Fruit fly (Drosophila melanogaster): ENCODE data around the gene CG31517.
A peak's percentile ranks its signal among the peaks of the same experiment; 100 is the strongest.

The CG31517 gene

DNA sequence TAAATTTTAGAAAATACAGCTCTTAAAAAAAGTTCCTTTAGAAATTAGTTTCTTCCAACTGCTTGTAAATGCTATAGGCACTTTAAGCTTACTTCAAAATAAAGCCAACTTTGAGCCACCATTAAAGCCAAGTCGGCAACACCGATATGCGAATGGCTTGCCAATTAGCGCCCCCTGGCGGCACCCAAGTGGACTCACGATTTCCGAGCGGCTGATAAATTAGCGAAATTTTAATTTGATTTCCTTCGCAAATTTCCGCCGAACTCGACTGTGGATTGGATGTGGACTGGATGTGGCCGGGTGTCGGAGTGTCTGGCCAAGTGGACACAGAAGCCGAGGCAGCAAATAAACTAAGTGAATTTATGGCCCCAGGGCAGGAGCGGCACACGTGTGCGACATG is at the start of gene CG31517:
Gene CG31517, plus strand, starts transcription at position 184 of the 400 bp plus-strand sequence.
- no peak for TF ChIP-seq psq (optimal IDR thresholded peaks at IDR 0.05)
- no peak for TF ChIP-seq pan (optimal IDR thresholded peaks at IDR 0.05)
- TF ChIP-seq usp (GFP tag; optimal IDR thresholded peaks at IDR 0.05): no peak
- no peak for TF ChIP-seq Dll (optimal IDR thresholded peaks at IDR 0.05)
- no peak for TF ChIP-seq CG8478 (optimal IDR thresholded peaks at IDR 0.05)
- TF ChIP-seq EcR (GFP tag; optimal IDR thresholded peaks at IDR 0.05): no peak

dm6 chr3R:13899727-13900209 is 48.5 kb upstream of the CG31517 start:
- no peak for TF ChIP-seq EcR (GFP tag; optimal IDR thresholded peaks at IDR 0.05)
- TF ChIP-seq psq (optimal IDR thresholded peaks at IDR 0.05): no peak
- TF ChIP-seq usp (GFP tag; optimal IDR thresholded peaks at IDR 0.05): no peak
- no peak for TF ChIP-seq pan (optimal IDR thresholded peaks at IDR 0.05)
- no peak for TF ChIP-seq Dll (optimal IDR thresholded peaks at IDR 0.05)
- no peak for TF ChIP-seq CG8478 (optimal IDR thresholded peaks at IDR 0.05)

DNA sequence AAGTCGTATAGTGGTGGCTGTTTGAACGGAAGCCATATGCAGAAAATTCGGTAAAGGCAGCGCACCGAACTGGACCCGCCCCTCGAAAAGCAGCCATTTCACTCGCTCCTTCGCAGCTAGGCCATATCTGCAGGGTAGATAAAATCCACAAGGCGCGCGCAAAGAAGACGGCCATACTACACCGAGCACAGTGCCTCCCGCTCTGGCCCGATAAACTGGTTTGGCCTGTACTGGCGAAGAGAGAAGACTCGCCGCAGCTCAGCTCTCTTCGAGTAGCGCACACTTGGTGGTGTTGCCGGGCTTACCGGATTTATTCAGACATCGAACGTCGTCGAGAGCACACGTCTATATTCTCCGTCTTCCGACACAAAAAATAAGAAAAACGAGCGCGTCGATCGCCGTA is 46.7 kb upstream of the CG31517 start, which contains the start of gene ems:
Gene ems, plus strand, starts transcription at position 311 of the 403 bp plus-strand sequence.
- TF ChIP-seq Dll (optimal IDR thresholded peaks at IDR 0.05): peak; percentile 15
- TF ChIP-seq usp (GFP tag; optimal IDR thresholded peaks at IDR 0.05): no peak
- TF ChIP-seq CG8478 (optimal IDR thresholded peaks at IDR 0.05): peak; percentile 90
- no peak for TF ChIP-seq psq (optimal IDR thresholded peaks at IDR 0.05)

- TF ChIP-seq psq (optimal IDR thresholded peaks at IDR 0.05): no peak
- TF ChIP-seq CG8478 (optimal IDR thresholded peaks at IDR 0.05): no peak
- no peak for TF ChIP-seq usp (GFP tag; optimal IDR thresholded peaks at IDR 0.05)
- TF ChIP-seq pan (optimal IDR thresholded peaks at IDR 0.05): no peak
- TF ChIP-seq Dll (optimal IDR thresholded peaks at IDR 0.05): no peak
- no peak for TF ChIP-seq EcR (GFP tag; optimal IDR thresholded peaks at IDR 0.05)
These were observed 41.5 kb upstream of the CG31517 start for dm6 chr3R:13906759-13907158.

dm6 chr3R:13907355-13908105 is 40.7 kb upstream of the CG31517 start:
- no peak for TF ChIP-seq pan (optimal IDR thresholded peaks at IDR 0.05)
- TF ChIP-seq usp (GFP tag; optimal IDR thresholded peaks at IDR 0.05): no peak
- no peak for TF ChIP-seq EcR (GFP tag; optimal IDR thresholded peaks at IDR 0.05)
- TF ChIP-seq CG8478 (optimal IDR thresholded peaks at IDR 0.05): no peak
- TF ChIP-seq psq (optimal IDR thresholded peaks at IDR 0.05): no peak
- TF ChIP-seq Dll (optimal IDR thresholded peaks at IDR 0.05): no peak

dm6 chr3R:13909065-13909464 is 39.2 kb upstream of the CG31517 start:
- no peak for TF ChIP-seq Dll (optimal IDR thresholded peaks at IDR 0.05)
- TF ChIP-seq CG8478 (optimal IDR thresholded peaks at IDR 0.05): no peak
- TF ChIP-seq psq (optimal IDR thresholded peaks at IDR 0.05): no peak
- no peak for TF ChIP-seq usp (GFP tag; optimal IDR thresholded peaks at IDR 0.05)
- TF ChIP-seq pan (optimal IDR thresholded peaks at IDR 0.05): no peak
- no peak for TF ChIP-seq EcR (GFP tag; optimal IDR thresholded peaks at IDR 0.05)

DNA sequence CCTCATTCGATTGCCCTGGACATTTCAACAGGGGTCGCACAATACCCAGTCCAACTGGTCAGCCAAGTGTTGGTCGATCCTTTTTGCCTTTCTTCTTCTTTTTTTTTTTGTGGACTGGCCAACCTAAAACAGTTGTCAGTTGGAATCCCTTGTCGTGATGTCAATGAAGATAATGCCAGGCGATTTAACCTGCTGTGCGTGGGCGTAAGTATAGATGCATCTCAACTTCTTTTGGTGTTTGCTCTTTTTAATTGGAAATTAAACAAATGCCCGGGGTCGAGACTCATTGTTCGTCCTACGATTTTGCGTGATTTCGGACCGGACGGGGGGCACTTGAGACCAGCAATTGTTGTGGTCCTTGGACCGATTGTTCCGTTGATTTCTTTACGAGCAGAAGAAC is 38.3 kb upstream of the CG31517 start:
- no peak for TF ChIP-seq EcR (GFP tag; optimal IDR thresholded peaks at IDR 0.05)
- no peak for TF ChIP-seq pan (optimal IDR thresholded peaks at IDR 0.05)
- no peak for TF ChIP-seq usp (GFP tag; optimal IDR thresholded peaks at IDR 0.05)
- TF ChIP-seq Dll (optimal IDR thresholded peaks at IDR 0.05): no peak
- TF ChIP-seq CG8478 (optimal IDR thresholded peaks at IDR 0.05): no peak
- TF ChIP-seq psq (optimal IDR thresholded peaks at IDR 0.05): no peak

DNA sequence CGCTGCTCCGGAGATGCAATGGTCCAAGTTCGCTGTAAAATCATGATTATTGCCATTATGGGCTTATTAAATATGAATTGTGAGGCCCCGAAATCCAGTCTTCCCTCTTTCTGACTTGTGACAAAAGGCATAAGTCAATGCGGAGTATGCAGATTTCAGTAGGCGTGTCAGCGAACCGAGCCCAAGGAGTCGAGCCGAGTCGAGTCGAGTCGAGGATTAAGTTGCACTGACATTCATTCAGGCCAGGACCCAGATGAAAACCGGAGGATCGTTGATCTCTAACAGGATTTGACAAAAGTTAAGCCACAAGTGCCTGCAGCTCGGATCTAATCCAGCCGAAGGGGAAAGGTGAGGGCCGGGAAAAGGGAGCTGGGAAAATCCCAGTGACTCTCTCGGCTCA is 36.9 kb upstream of the CG31517 start:
- TF ChIP-seq CG8478 (optimal IDR thresholded peaks at IDR 0.05) (no peak), psq (optimal IDR thresholded peaks at IDR 0.05) (no peak), pan (optimal IDR thresholded peaks at IDR 0.05) (no peak), Dll (optimal IDR thresholded peaks at IDR 0.05) (no peak), EcR (GFP tag; optimal IDR thresholded peaks at IDR 0.05) (no peak), usp (GFP tag; optimal IDR thresholded peaks at IDR 0.05) (no peak)

DNA sequence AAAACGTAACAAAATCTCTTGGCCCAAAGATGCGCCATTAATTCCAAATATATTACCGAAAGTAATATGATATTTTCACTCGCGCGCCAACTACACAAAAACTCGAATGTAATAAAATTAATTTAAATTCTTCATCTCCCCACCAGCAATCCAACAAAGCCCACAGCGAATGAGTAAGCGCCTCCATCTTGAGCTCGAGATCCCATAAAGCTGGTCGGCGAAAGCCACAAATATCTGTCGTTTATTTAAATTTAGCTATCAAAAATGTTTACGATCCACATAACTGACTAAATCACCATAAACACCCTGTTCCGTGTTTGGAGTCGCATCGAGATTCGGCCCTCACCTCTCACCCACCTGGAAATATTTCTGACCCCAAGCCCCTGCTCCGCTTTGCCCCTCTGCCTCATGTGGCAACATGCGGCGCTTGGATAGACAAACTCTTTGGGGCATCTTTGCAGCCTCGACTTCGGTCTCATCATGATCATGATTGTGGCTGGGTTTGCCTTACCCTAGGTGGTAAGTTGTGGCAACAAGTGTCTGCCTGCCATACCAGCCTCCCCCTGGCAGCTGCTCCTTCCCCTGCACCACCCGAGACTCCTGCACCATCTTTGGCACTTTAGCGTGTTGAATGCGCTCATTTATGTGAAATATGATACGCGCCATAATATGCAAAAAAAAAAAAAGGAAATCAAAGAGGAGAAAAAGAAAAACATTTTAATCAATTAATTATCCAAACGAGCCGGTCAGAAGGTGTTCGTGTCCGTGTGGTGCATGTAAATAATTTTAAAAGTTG is 36.0 kb upstream of the CG31517 start:
- no peak for TF ChIP-seq EcR (GFP tag; optimal IDR thresholded peaks at IDR 0.05)
- no peak for TF ChIP-seq psq (optimal IDR thresholded peaks at IDR 0.05)
- no peak for TF ChIP-seq pan (optimal IDR thresholded peaks at IDR 0.05)
- no peak for TF ChIP-seq Dll (optimal IDR thresholded peaks at IDR 0.05)
- no peak for TF ChIP-seq CG8478 (optimal IDR thresholded peaks at IDR 0.05)
- no peak for TF ChIP-seq usp (GFP tag; optimal IDR thresholded peaks at IDR 0.05)

DNA sequence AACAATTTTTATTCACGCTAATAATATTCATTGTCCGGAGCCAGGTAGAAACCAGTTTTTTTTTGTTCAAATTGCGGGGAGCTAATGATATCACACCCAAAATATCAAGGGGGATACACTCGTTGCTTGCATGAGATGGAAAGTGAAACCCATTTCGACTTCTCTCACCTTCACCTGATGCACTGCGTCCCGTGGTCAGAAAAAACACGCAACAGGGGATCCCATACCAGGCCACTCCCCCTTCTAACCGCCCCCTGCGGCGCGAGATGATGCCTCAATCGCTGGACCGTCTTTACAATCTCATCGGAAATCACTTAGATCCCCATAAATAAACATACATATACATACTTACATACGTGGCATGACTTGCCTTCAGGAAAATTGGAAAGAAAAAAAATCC is 34.6 kb upstream of the CG31517 start:
- TF ChIP-seq CG8478 (optimal IDR thresholded peaks at IDR 0.05) (no peak), psq (optimal IDR thresholded peaks at IDR 0.05) (no peak), usp (GFP tag; optimal IDR thresholded peaks at IDR 0.05) (no peak), pan (optimal IDR thresholded peaks at IDR 0.05) (no peak), Dll (optimal IDR thresholded peaks at IDR 0.05) (no peak), EcR (GFP tag; optimal IDR thresholded peaks at IDR 0.05) (no peak)

dm6 chr3R:13914760-13915417 is 33.3 kb upstream of the CG31517 start:
- TF ChIP-seq EcR (GFP tag; optimal IDR thresholded peaks at IDR 0.05): no peak
- no peak for TF ChIP-seq pan (optimal IDR thresholded peaks at IDR 0.05)
- no peak for TF ChIP-seq Dll (optimal IDR thresholded peaks at IDR 0.05)
- TF ChIP-seq psq (optimal IDR thresholded peaks at IDR 0.05): no peak
- TF ChIP-seq usp (GFP tag; optimal IDR thresholded peaks at IDR 0.05): no peak
- TF ChIP-seq CG8478 (optimal IDR thresholded peaks at IDR 0.05): no peak
